Fruit fly (Drosophila melanogaster) whole organism, wandering third instar larva: Measurements from ENCODE around the gene PGAP2.

Source experiments
- Abd-B ChIP-seq: fragments of >200 bp; optimal IDR thresholded peaks from 2 replicates; lab custom pipeline; 2017; ENCODE audit warnings: missing biosample characterization, missing genetic modification characterization
- CG32264 ChIP-seq: fragments of 200-800 bp; sonication (Bioruptor generic); optimal IDR thresholded peaks from 2 replicates; lab custom pipeline; 2016; ENCODE audit warnings: missing biosample characterization, missing genetic modification characterization
- CG9705 ChIP-seq: fragments of 200-800 bp; sonication (Bioruptor generic); optimal IDR thresholded peaks from 2 replicates; lab custom pipeline; 2018; ENCODE audit warnings: missing biosample characterization, mild to moderate bottlenecking, missing genetic modification characterization
- CrebA ChIP-seq: fragments of 200-800 bp; sonication (Bioruptor generic); optimal IDR thresholded peaks from 2 replicates; lab custom pipeline; 2016; ENCODE audit warnings: missing biosample characterization, mild to moderate bottlenecking, missing genetic modification characterization, borderline replicate concordance
- Dfd ChIP-seq: fragments of >200 bp; optimal IDR thresholded peaks from 2 replicates; lab custom pipeline; 2017; ENCODE audit warnings: missing biosample characterization, missing genetic modification characterization
- Dif ChIP-seq: fragments of 200-275, 200-300 bp; sonication (Bioruptor generic); optimal IDR thresholded peaks from 2 replicates; lab custom pipeline; 2018; ENCODE audit warnings: missing biosample characterization, missing genetic modification characterization; ENCODE audit not compliant: partially characterized antibody
- GATAd ChIP-seq: sonication (Bioruptor generic); optimal IDR thresholded peaks from 2 replicates; lab custom pipeline; 2016; ENCODE audit warnings: missing biosample characterization, missing genetic modification characterization
- HLH106 ChIP-seq: fragments of 200-800 bp; optimal IDR thresholded peaks from 3 replicates; lab custom pipeline; 2019; ENCODE audit warnings: missing biosample characterization, mild to moderate bottlenecking, missing genetic modification characterization, moderate library complexity
- Hnf4 ChIP-seq: fragments of 200-800 bp; sonication (Bioruptor generic); optimal IDR thresholded peaks from 2 replicates; lab custom pipeline; 2016; ENCODE audit warnings: missing biosample characterization, mild to moderate bottlenecking, missing genetic modification characterization
- Hr78 ChIP-seq: fragments of >200 bp; optimal IDR thresholded peaks from 2 replicates; lab custom pipeline; 2017; ENCODE audit warnings: missing biosample characterization, missing genetic modification characterization
- Hr83 ChIP-seq: fragments of 200-300 bp; sonication (Bioruptor generic); optimal IDR thresholded peaks from 2 replicates; lab custom pipeline; 2016; ENCODE audit warnings: missing biosample characterization, mild to moderate bottlenecking, missing genetic modification characterization, moderate library complexity; ENCODE audit not compliant: poor library complexity, severe bottlenecking
- Jra ChIP-seq: sonication (Bioruptor generic); optimal IDR thresholded peaks from 2 replicates; lab custom pipeline; 2016; ENCODE audit warnings: missing biosample characterization, missing genetic modification characterization
- Mio ChIP-seq: sonication (Bioruptor generic); optimal IDR thresholded peaks from 2 replicates; lab custom pipeline; 2016; ENCODE audit warnings: missing biosample characterization, missing genetic modification characterization
- Myc ChIP-seq: fragments of >200 bp; optimal IDR thresholded peaks from 2 replicates; lab custom pipeline; 2017
- N ChIP-seq: fragments of >200 bp; optimal IDR thresholded peaks from 2 replicates; lab custom pipeline; 2018; ENCODE audit warnings: missing biosample characterization, missing external identifiers, missing genetic modification characterization
- OdsH ChIP-seq: fragments of 200-800 bp; sonication (Bioruptor generic); optimal IDR thresholded peaks from 2 replicates; lab custom pipeline; 2016; ENCODE audit warnings: missing biosample characterization, mild to moderate bottlenecking, missing genetic modification characterization
- Rel ChIP-seq, 2 experiments: fragments of 200-800 bp; sonication (Bioruptor generic) in 1 of 2; optimal IDR thresholded peaks; 2 replicates in 1 of 2; 3 replicates in 1 of 2; lab custom pipeline; 2016 to 2019; ENCODE audit warnings: mild to moderate bottlenecking in 2 of 2, missing biosample characterization in 2 of 2, missing genetic modification characterization in 2 of 2, moderate library complexity in 1 of 2
- Sp1 ChIP-seq: fragments of 200-800 bp; sonication (Bioruptor generic); optimal IDR thresholded peaks from 3 replicates; lab custom pipeline; 2019; ENCODE audit warnings: missing biosample characterization, mild to moderate bottlenecking, missing genetic modification characterization, moderate library complexity
- Vsx2 ChIP-seq: fragments of 200-300, 225-300 bp; sonication (Bioruptor generic); optimal IDR thresholded peaks from 2 replicates; lab custom pipeline; 2018; ENCODE audit warnings: missing biosample characterization, missing genetic modification characterization; ENCODE audit not compliant: partially characterized antibody
- br ChIP-seq: fragments of 200-800 bp; sonication (Bioruptor generic); optimal IDR thresholded peaks from 2 replicates; lab custom pipeline; 2016; ENCODE audit warnings: missing biosample characterization, missing genetic modification characterization
- brk ChIP-seq: fragments of 200-800 bp; sonication (Bioruptor generic); optimal IDR thresholded peaks from 2 replicates; lab custom pipeline; 2016; ENCODE audit warnings: missing biosample characterization, mild to moderate bottlenecking, missing genetic modification characterization
- dl ChIP-seq, 2 experiments: fragments of 175-275, 200-275 bp in 1 of 2; fragments of 200-275 bp in 1 of 2; sonication (Bioruptor generic); optimal IDR thresholded peaks; lab custom pipeline; 2018; ENCODE audit warnings: mild to moderate bottlenecking in 2 of 2, missing biosample characterization in 2 of 2, missing genetic modification characterization in 2 of 2, moderate library complexity in 2 of 2; ENCODE audit not compliant: partially characterized antibody in 2 of 2, insufficient read depth in 1 of 2
- dmrt93B ChIP-seq: fragments of 200-800 bp; sonication (Bioruptor generic); optimal IDR thresholded peaks from 2 replicates; lab custom pipeline; 2018; ENCODE audit warnings: missing biosample characterization, mild to moderate bottlenecking, missing genetic modification characterization
- dsf ChIP-seq: sonication (Bioruptor generic); optimal IDR thresholded peaks from 2 replicates; lab custom pipeline; 2016; ENCODE audit warnings: missing biosample characterization, missing genetic modification characterization, borderline replicate concordance
- ey ChIP-seq: fragments of 200-800 bp; sonication (Bioruptor generic); optimal IDR thresholded peaks from 2 replicates; lab custom pipeline; 2016; ENCODE audit warnings: missing biosample characterization, missing genetic modification characterization
- foxo ChIP-seq, 2 experiments: fragments of 200-800 bp; sonication (Bioruptor generic); optimal IDR thresholded peaks; 2 replicates in 1 of 2; 3 replicates in 1 of 2; lab custom pipeline; 2016 to 2017; ENCODE audit warnings: missing biosample characterization in 2 of 2, missing genetic modification characterization in 2 of 2
- fru ChIP-seq: fragments of 200-800 bp; sonication (Bioruptor generic); optimal IDR thresholded peaks from 3 replicates; lab custom pipeline; 2016; ENCODE audit warnings: missing biosample characterization, mild to moderate bottlenecking, missing genetic modification characterization
- h ChIP-seq: fragments of 200-800 bp; sonication (Bioruptor generic); optimal IDR thresholded peaks from 3 replicates; lab custom pipeline; 2016; ENCODE audit warnings: missing biosample characterization, mild to moderate bottlenecking, missing genetic modification characterization
- jim ChIP-seq: fragments of 175-275, 200-325 bp; sonication (Bioruptor generic); optimal IDR thresholded peaks from 2 replicates; lab custom pipeline; 2016; ENCODE audit warnings: missing biosample characterization, mild to moderate bottlenecking, missing genetic modification characterization
- lola ChIP-seq: fragments of >200 bp; optimal IDR thresholded peaks from 2 replicates; lab custom pipeline; 2017; ENCODE audit warnings: missing biosample characterization, missing genetic modification characterization
- pan ChIP-seq: fragments of >200 bp; optimal IDR thresholded peaks from 2 replicates; lab custom pipeline; 2017
- psq ChIP-seq: fragments of 200-800 bp; sonication (Bioruptor generic); optimal IDR thresholded peaks from 3 replicates; lab custom pipeline; 2017; ENCODE audit warnings: missing biosample characterization, mild to moderate bottlenecking, missing genetic modification characterization, moderate library complexity
- rgr ChIP-seq: fragments of 200-800 bp; sonication (Bioruptor generic); optimal IDR thresholded peaks from 3 replicates; lab custom pipeline; 2016; ENCODE audit warnings: missing biosample characterization, mild to moderate bottlenecking, missing genetic modification characterization
- sage ChIP-seq: fragments of 200-800 bp; sonication (Bioruptor generic); optimal IDR thresholded peaks from 2 replicates; lab custom pipeline; 2016; ENCODE audit warnings: missing biosample characterization, mild to moderate bottlenecking, missing genetic modification characterization
- sv ChIP-seq: fragments of 200-800 bp; sonication (Bioruptor generic); optimal IDR thresholded peaks from 3 replicates; lab custom pipeline; 2016; ENCODE audit warnings: missing biosample characterization, missing genetic modification characterization
- tai ChIP-seq: sonication (Bioruptor generic); optimal IDR thresholded peaks from 2 replicates; lab custom pipeline; 2016; ENCODE audit warnings: missing biosample characterization, missing genetic modification characterization
- usp ChIP-seq: fragments of >200 bp; optimal IDR thresholded peaks from 2 replicates; lab custom pipeline; 2017; ENCODE audit warnings: missing biosample characterization, missing genetic modification characterization
- woc ChIP-seq: sonication (Bioruptor generic); optimal IDR thresholded peaks from 2 replicates; lab custom pipeline; 2016; ENCODE audit warnings: missing biosample characterization, mild to moderate bottlenecking, missing genetic modification characterization

PGAP2 gene

dm6 chr2L:865851-866250 lies 46.5 kb upstream of the PGAP2 start:
- TF ChIP-seq fru (GFP tag; lab: Kevin White, UChicago) (peak; percentile 99), Sp1 (peak; percentile 97), woc (GFP tag; lab: Kevin White, UChicago) (peak; percentile 95), Hr78 (no peak), pan (lab: Kevin White, UChicago) (no peak), h (GFP tag; lab: Kevin White, UChicago) (peak; percentile 99), rgr (GFP tag; lab: Kevin White, UChicago) (peak; percentile 99), sv (peak; percentile 96), tai (GFP tag; lab: Kevin White, UChicago) (no peak), Vsx2 (GFP tag; lab: Kevin White, UChicago) (no peak), Dif (no peak), Dfd (GFP tag; lab: Kevin White, UChicago) (no peak), Hr83 (GFP tag; lab: Kevin White, UChicago) (peak; percentile 89), psq (peak; percentile 97), Rel (GFP tag; optimal IDR thresholded peaks at IDR 0.05; lab: Kevin White, UChicago) (peak; percentile 93), Rel (tag; optimal IDR thresholded peaks at IDR 0.05; lab: Kevin White, UChicago) (peak; percentile 84), Mio (GFP tag; lab: Kevin White, UChicago) (peak; percentile 88), HLH106 (tag; lab: Kevin White, UChicago) (peak; percentile 98), lola (GFP tag; lab: Kevin White, UChicago) (no peak), Abd-B (GFP tag; lab: Kevin White, UChicago) (no peak), dsf (peak; percentile 92), CrebA (GFP tag; lab: Kevin White, UChicago) (peak; percentile 94), Hnf4 (GFP tag; lab: Kevin White, UChicago) (peak; percentile 99), dmrt93B (peak; percentile 93), foxo (GFP tag; optimal IDR thresholded peaks at IDR 0.05; lab: Kevin White, UChicago) (peak; percentile 96 to 99), CG9705 (GFP tag; lab: Kevin White, UChicago) (peak; percentile 95), Jra (GFP tag; lab: Kevin White, UChicago) (peak; percentile 95), CG32264 (peak; percentile 97), sage (peak; percentile 98), ey (GFP tag; lab: Kevin White, UChicago) (peak; percentile 99), usp (GFP tag; lab: Kevin White, UChicago) (no peak), N (no peak), dl (GFP tag; optimal IDR thresholded peaks at IDR 0.05; lab: Kevin White, UChicago; ENCODE audit: insufficient read depth in 1 of 2, partially characterized antibody in 2 of 2) (no peak), brk (GFP tag; lab: Kevin White, UChicago) (peak; percentile 97), OdsH (GFP tag; lab: Kevin White, UChicago) (peak; percentile 98), jim (GFP tag; lab: Kevin White, UChicago) (peak; percentile 38), br (GFP tag; lab: Kevin White, UChicago) (peak; percentile 99), Myc (no peak), GATAd (GFP tag; lab: Kevin White, UChicago) (peak; percentile 92)

- TF ChIP-seq Myc (no peak), h (GFP tag; lab: Kevin White, UChicago) (no peak), br (GFP tag; lab: Kevin White, UChicago) (no peak), pan (lab: Kevin White, UChicago) (no peak), Sp1 (no peak), dmrt93B (no peak), dsf (no peak), tai (GFP tag; lab: Kevin White, UChicago) (no peak), Hr78 (no peak), foxo (GFP tag; optimal IDR thresholded peaks at IDR 0.05; lab: Kevin White, UChicago) (no peak), lola (GFP tag; lab: Kevin White, UChicago) (no peak), ey (GFP tag; lab: Kevin White, UChicago) (no peak), rgr (GFP tag; lab: Kevin White, UChicago) (no peak), jim (GFP tag; lab: Kevin White, UChicago) (no peak), Jra (GFP tag; lab: Kevin White, UChicago) (no peak), sage (no peak), psq (no peak), Hr83 (GFP tag; lab: Kevin White, UChicago) (no peak), N (no peak), dl (GFP tag; optimal IDR thresholded peaks at IDR 0.05; lab: Kevin White, UChicago; ENCODE audit: insufficient read depth in 1 of 2, partially characterized antibody in 2 of 2) (no peak)
- TF ChIP-seq, all 38 proteins: peak for 0
Measured at dm6 chr2L:859897-860296, 40.6 kb upstream of the PGAP2 start, which contains the start of gene CG13950. TSS of gene CG13950 (plus strand) at chr2L:860197.
